Worm (Caenorhabditis elegans): ENCODE measurements around the gene bec-1.
A peak's percentile ranks its signal among the peaks of the same experiment; 100 is the strongest.

bec-1 gene

ce11 chrIV:5665353-5665918 lies 1.2 kb upstream of the bec-1 start:
- TF ChIP-seq nhr-11 (tag; optimal IDR thresholded peaks at IDR 0.05), result no peak
- peak; percentile 1 to 46 (median 27) for TF ChIP-seq dpl-1 (GFP tag; optimal IDR thresholded peaks at IDR 0.05)
- no peak for TF ChIP-seq skn-1 (tag; optimal IDR thresholded peaks at IDR 0.05)
- peak; percentile 53 for TF ChIP-seq blmp-1 (tag; optimal IDR thresholded peaks at IDR 0.05)
- no peak for TF ChIP-seq mef-2 (tag; optimal IDR thresholded peaks at IDR 0.05)
- TF ChIP-seq ama-1 (optimal IDR thresholded peaks at IDR 0.05), result peak; percentile 5
- TF ChIP-seq nhr-237 (tag; optimal IDR thresholded peaks at IDR 0.05), result peak; percentile 8
- peak; percentile 35 for TF ChIP-seq snpc-4 (tag; optimal IDR thresholded peaks at IDR 0.05)
- TF ChIP-seq snu-23 (GFP tag; optimal IDR thresholded peaks at IDR 0.05), result peak; percentile 63
- TF ChIP-seq ceh-82 (tag; optimal IDR thresholded peaks at IDR 0.05), result peak in 1 of 3 experiments; percentile 12
- no peak for TF ChIP-seq zag-1 (tag; optimal IDR thresholded peaks at IDR 0.05)
- peak; percentile 42 for TF ChIP-seq zip-4 (GFP tag; optimal IDR thresholded peaks at IDR 0.05)
- TF ChIP-seq lin-35 (GFP tag; optimal IDR thresholded peaks at IDR 0.05), result peak; percentile 40 to 69
- TF ChIP-seq efl-3 (GFP tag; optimal IDR thresholded peaks at IDR 0.05), result no peak
- TF ChIP-seq lin-14 (GFP tag; optimal IDR thresholded peaks at IDR 0.05), result peak; percentile 85
- TF ChIP-seq ztf-11 (tag; optimal IDR thresholded peaks at IDR 0.05), result no peak
- peak; percentile 36 for TF ChIP-seq swsn-7 (tag; optimal IDR thresholded peaks at IDR 0.05)
- peak; percentile 61 for TF ChIP-seq mep-1 (tag; optimal IDR thresholded peaks at IDR 0.05)
- no peak for TF ChIP-seq F16B12.6 (tag; optimal IDR thresholded peaks at IDR 0.05)
- no peak for TF ChIP-seq alr-1 (tag; optimal IDR thresholded peaks at IDR 0.05; ENCODE audit: borderline replicate concordance)
- TF ChIP-seq C16A3.4 (tag; optimal IDR thresholded peaks at IDR 0.05), result peak; percentile 11
- TF ChIP-seq rnt-1 (tag; optimal IDR thresholded peaks at IDR 0.05), result peak; percentile 33
- TF ChIP-seq nhr-28 (tag; optimal IDR thresholded peaks at IDR 0.05), result no peak
- TF ChIP-seq lir-3 (tag; optimal IDR thresholded peaks at IDR 0.05; ENCODE audit: poor library complexity), result peak; percentile 8
- TF ChIP-seq pag-3 (tag; optimal IDR thresholded peaks at IDR 0.05; ENCODE audit: borderline replicate concordance, insufficient read depth), result no peak
- TF ChIP-seq elt-3 (tag; optimal IDR thresholded peaks at IDR 0.05), result peak in 2 of 6 experiments; percentile 29 to 66
- TF ChIP-seq nhr-71 (tag; optimal IDR thresholded peaks at IDR 0.05), result peak; percentile 63
- no peak for TF ChIP-seq nhr-19 (GFP tag; conservative IDR thresholded peaks at IDR 0.05)
- TF ChIP-seq lsy-2 (tag; optimal IDR thresholded peaks at IDR 0.05), result peak; percentile 17 to 62
- peak; percentile 12 for TF ChIP-seq aly-2 (tag; optimal IDR thresholded peaks at IDR 0.05)
- peak; percentile 14 to 46 for TF ChIP-seq efl-1 (optimal IDR thresholded peaks at IDR 0.05)
- TF ChIP-seq efl-1 (GFP tag; optimal IDR thresholded peaks at IDR 0.05 in 1 of 2), result peak in 1 of 2 experiments; percentile 5
- TF ChIP-seq nhr-47 (tag; optimal IDR thresholded peaks at IDR 0.05), result peak; percentile 5
- TF ChIP-seq nhr-85 (tag), result peak; percentile 81
- peak in 1 of 2 experiments; percentile 54 for TF ChIP-seq mdl-1 (tag; optimal IDR thresholded peaks at IDR 0.05)
- TF ChIP-seq nhr-20 (tag; optimal IDR thresholded peaks at IDR 0.05), result peak; percentile 49

- TF ChIP-seq nhr-85 (tag) (peak; percentile 13), nhr-11 (tag; optimal IDR thresholded peaks at IDR 0.05) (no peak)
Observed at ce11 chrIV:5662886-5663285, 1.3 kb downstream of the bec-1 start.

ce11 chrIV:5662073-5662472 lies 2.2 kb downstream of the bec-1 start:
- no peak for TF ChIP-seq lin-13 (GFP tag; optimal IDR thresholded peaks at IDR 0.05)
- no peak for TF ChIP-seq fkh-10 (GFP tag; optimal IDR thresholded peaks at IDR 0.05)
- TF ChIP-seq efl-1 (optimal IDR thresholded peaks at IDR 0.05), result no peak
- TF ChIP-seq efl-1 (GFP tag; optimal IDR thresholded peaks at IDR 0.05 in 1 of 2), result peak in 1 of 2 experiments; percentile 17

- TF ChIP-seq ama-1 (optimal IDR thresholded peaks at IDR 0.05) (no peak), efl-1 (optimal IDR thresholded peaks at IDR 0.05) (no peak), efl-1 (GFP tag; optimal IDR thresholded peaks at IDR 0.05 in 1 of 2) (peak in 1 of 2 experiments; percentile 88)
Observed at ce11 chrIV:5660239-5660638, 4.0 kb downstream of the bec-1 start, which contains the start of gene skn-1. Gene skn-1, minus strand, starts transcription at chrIV:5660384.
